Worm (Caenorhabditis elegans) whole organism, L1 larva: Measurements from ENCODE around the gene R02F2.4.
A peak's percentile ranks its signal among the peaks of the same experiment; 100 is the strongest.

Source experiments
- C04F5.9 ChIP-seq: sonication (generic microtip); optimal IDR thresholded peaks from 2 replicates; lab custom pipeline; 2016; ENCODE audit warnings: missing genetic modification characterization, missing compliant biosample characterization
- C16A3.4 ChIP-seq: fragments of 150-350 bp; optimal IDR thresholded peaks from 2 replicates; lab custom pipeline; 2014; ENCODE audit warnings: missing biosample characterization, missing genetic modification characterization
- C34B4.2 ChIP-seq: sonication (generic microtip); optimal IDR thresholded peaks from 2 replicates; lab custom pipeline; 2017; ENCODE audit warnings: mild to moderate bottlenecking, missing genetic modification characterization, missing compliant biosample characterization
- F16B12.6 ChIP-seq: fragments of 150-350 bp; optimal IDR thresholded peaks from 2 replicates; lab custom pipeline; 2014; ENCODE audit warnings: missing biosample characterization, missing genetic modification characterization
- aha-1 ChIP-seq: fragments of 150-350 bp; optimal IDR thresholded peaks from 2 replicates; lab custom pipeline; 2014; ENCODE audit warnings: missing biosample characterization, missing genetic modification characterization
- aly-2 ChIP-seq: fragments of 150-350 bp; optimal IDR thresholded peaks from 2 replicates; lab custom pipeline; 2014; ENCODE audit warnings: missing biosample characterization, missing genetic modification characterization
- ama-1 ChIP-seq: fragments of 150-350 bp; optimal IDR thresholded peaks from 2 replicates; lab custom pipeline; 2014
- blmp-1 ChIP-seq: fragments of 150-350 bp; optimal IDR thresholded peaks from 2 replicates; lab custom pipeline; 2014; ENCODE audit warnings: missing biosample characterization, missing genetic modification characterization
- ceh-88 ChIP-seq: fragments of 200-800 bp; sonication (Bioruptor generic); IDR thresholded peaks from 2 replicates; pipeline ENCODE4 v1.3.6; 2022; ENCODE audit warnings: missing genetic modification characterization, missing compliant biosample characterization
- ces-1 ChIP-seq: fragments of 150-350 bp; optimal IDR thresholded peaks from 2 replicates; lab custom pipeline; 2014; ENCODE audit warnings: missing biosample characterization, missing genetic modification reagents, missing genetic modification characterization
- efl-1 ChIP-seq, 4 experiments: fragments of 150-350 bp; optimal IDR thresholded peaks in 3 of 4; peaks in 1 of 4; 1 replicate in 1 of 4; 2 replicates in 3 of 4; lab custom pipeline; 2014; ENCODE audit warnings: missing biosample characterization in 2 of 4, missing genetic modification characterization in 2 of 4, missing genetic modification reagents in 2 of 4
- ets-5 ChIP-seq: fragments of 200-800 bp; sonication (Bioruptor generic); IDR thresholded peaks from 2 replicates; pipeline ENCODE4 v1.3.6; 2022; ENCODE audit warnings: missing genetic modification characterization, missing compliant biosample characterization
- fkh-10 ChIP-seq: sonication (generic microtip); optimal IDR thresholded peaks from 2 replicates; lab custom pipeline; 2017; ENCODE audit warnings: missing biosample characterization, missing genetic modification reagents, missing genetic modification characterization
- grh-1 ChIP-seq: fragments of 200-800 bp; sonication (Bioruptor generic); IDR thresholded peaks from 2 replicates; pipeline ENCODE4 v1.3.6; 2022; ENCODE audit warnings: missing genetic modification reagents, missing genetic modification characterization, missing compliant biosample characterization
- irx-1 ChIP-seq: sonication (generic microtip); optimal IDR thresholded peaks from 2 replicates; lab custom pipeline; 2016; ENCODE audit warnings: missing genetic modification characterization, missing compliant biosample characterization
- lin-13 ChIP-seq: fragments of 150-350 bp; optimal IDR thresholded peaks from 2 replicates; lab custom pipeline; 2014; ENCODE audit warnings: missing biosample characterization, missing genetic modification reagents, missing genetic modification characterization
- lin-14 ChIP-seq: fragments of 200-800 bp; sonication (Bioruptor generic); optimal IDR thresholded peaks from 2 replicates; lab custom pipeline; 2018; ENCODE audit warnings: mild to moderate bottlenecking, missing genetic modification characterization, moderate library complexity, missing compliant biosample characterization
- lin-15B ChIP-seq: fragments of 150-350 bp; sonication (generic microtip); optimal IDR thresholded peaks from 3 replicates; lab custom pipeline; 2014; ENCODE audit warnings: missing biosample characterization, missing genetic modification characterization
- lin-35 ChIP-seq, 2 experiments: fragments of 150-350 bp; optimal IDR thresholded peaks; 2 replicates each; lab custom pipeline; 2014; ENCODE audit warnings: missing biosample characterization in 2 of 2, missing genetic modification characterization in 2 of 2, missing genetic modification reagents in 2 of 2
- nhr-19 ChIP-seq: fragments of 200-800 bp; sonication (Bioruptor generic); conservative IDR thresholded peaks from 2 replicates; pipeline ENCODE4 v1.3.6; 2022; ENCODE audit warnings: missing genetic modification characterization, missing compliant biosample characterization
- nhr-20 ChIP-seq: sonication (generic microtip); optimal IDR thresholded peaks from 2 replicates; lab custom pipeline; 2016; ENCODE audit warnings: mild to moderate bottlenecking, missing genetic modification characterization, missing compliant biosample characterization
- nhr-237 ChIP-seq: fragments of 150-350 bp; optimal IDR thresholded peaks from 2 replicates; lab custom pipeline; 2014; ENCODE audit warnings: missing biosample characterization, missing genetic modification characterization
- nhr-28 ChIP-seq: fragments of 150-350 bp; optimal IDR thresholded peaks from 2 replicates; lab custom pipeline; 2014; ENCODE audit warnings: missing biosample characterization, missing genetic modification characterization
- nhr-47 ChIP-seq: sonication (generic microtip); optimal IDR thresholded peaks from 2 replicates; lab custom pipeline; 2016; ENCODE audit warnings: mild to moderate bottlenecking, missing genetic modification characterization, moderate library complexity, missing compliant biosample characterization
- nhr-71 ChIP-seq: sonication (generic microtip); optimal IDR thresholded peaks from 2 replicates; lab custom pipeline; 2016; ENCODE audit warnings: mild to moderate bottlenecking, missing genetic modification characterization, moderate library complexity, missing compliant biosample characterization
- nhr-76 ChIP-seq: sonication (generic microtip); optimal IDR thresholded peaks from 2 replicates; lab custom pipeline; 2017; ENCODE audit warnings: missing biosample characterization, missing genetic modification characterization
- nhr-84 ChIP-seq: sonication (generic microtip); optimal IDR thresholded peaks from 2 replicates; lab custom pipeline; 2017; ENCODE audit warnings: missing biosample characterization, missing genetic modification characterization
- nhr-85 ChIP-seq: sonication (generic microtip); peaks from one replicate; lab custom pipeline; 2016; ENCODE audit warnings: missing genetic modification characterization, inconsistent platforms, missing compliant biosample characterization
- nhr-90 ChIP-seq: sonication (generic microtip); optimal IDR thresholded peaks from 2 replicates; lab custom pipeline; 2016; ENCODE audit warnings: mild to moderate bottlenecking, missing genetic modification characterization, missing compliant biosample characterization; ENCODE audit not compliant: poor library complexity
- pag-3 ChIP-seq: sonication (generic microtip); optimal IDR thresholded peaks from 2 replicates; lab custom pipeline; 2017; ENCODE audit warnings: missing genetic modification characterization, mild to moderate bottlenecking, missing compliant biosample characterization, antibody characterized with exemption, borderline replicate concordance; ENCODE audit not compliant: insufficient read depth
- pax-3 ChIP-seq: fragments of 200-800 bp; sonication (Bioruptor generic); optimal IDR thresholded peaks from 2 replicates; lab custom pipeline; 2018; ENCODE audit warnings: mild to moderate bottlenecking, missing genetic modification characterization, moderate library complexity, missing compliant biosample characterization
- pqm-1 ChIP-seq: sonication (generic microtip); optimal IDR thresholded peaks from 3 replicates; lab custom pipeline; 2017; ENCODE audit warnings: missing biosample characterization, missing genetic modification characterization
- rnt-1 ChIP-seq: sonication (generic microtip); optimal IDR thresholded peaks from 2 replicates; lab custom pipeline; 2016; ENCODE audit warnings: mild to moderate bottlenecking, missing genetic modification characterization, moderate library complexity, missing compliant biosample characterization
- snpc-4 ChIP-seq: fragments of 150-350 bp; optimal IDR thresholded peaks from 2 replicates; lab custom pipeline; 2014; ENCODE audit warnings: missing biosample characterization, missing genetic modification characterization
- snu-23 ChIP-seq: sonication (generic microtip); optimal IDR thresholded peaks from 2 replicates; lab custom pipeline; 2016; ENCODE audit warnings: missing genetic modification characterization, missing compliant biosample characterization
- sptf-1 ChIP-seq: fragments of 150-350 bp; optimal IDR thresholded peaks from 2 replicates; lab custom pipeline; 2014; ENCODE audit warnings: missing biosample characterization, missing genetic modification characterization
- swsn-7 ChIP-seq: sonication (generic microtip); optimal IDR thresholded peaks from 2 replicates; lab custom pipeline; 2016; ENCODE audit warnings: missing genetic modification characterization, missing compliant biosample characterization
- tbx-2 ChIP-seq: sonication (generic microtip); optimal IDR thresholded peaks from 2 replicates; lab custom pipeline; 2016; ENCODE audit warnings: missing genetic modification characterization, missing compliant biosample characterization
- tlp-1 ChIP-seq: fragments of 150-350 bp; optimal IDR thresholded peaks from 2 replicates; lab custom pipeline; 2014; ENCODE audit warnings: missing biosample characterization, missing genetic modification characterization
- unc-130 ChIP-seq: fragments of 150-350 bp; optimal IDR thresholded peaks from 2 replicates; lab custom pipeline; 2017; ENCODE audit warnings: missing biosample characterization, missing genetic modification characterization, inconsistent platforms
- unc-30 ChIP-seq: sonication (generic microtip); optimal IDR thresholded peaks from 2 replicates; lab custom pipeline; 2017; ENCODE audit warnings: missing biosample characterization, missing genetic modification characterization
- unc-98 ChIP-seq: fragments of 200-800 bp; sonication (Bioruptor generic); IDR thresholded peaks from 2 replicates; pipeline ENCODE4 v1.3.6; 2022; ENCODE audit warnings: missing genetic modification characterization, missing compliant biosample characterization
- vab-15 ChIP-seq: sonication (generic microtip); optimal IDR thresholded peaks from 2 replicates; lab custom pipeline; 2017; ENCODE audit warnings: missing genotype, mild to moderate bottlenecking, missing genetic modification characterization, missing compliant biosample characterization
- xbp-1 ChIP-seq: sonication (generic microtip); optimal IDR thresholded peaks from 2 replicates; lab custom pipeline; 2016; ENCODE audit warnings: missing genetic modification characterization, missing compliant biosample characterization
- ztf-4 ChIP-seq: fragments of 150-350 bp; optimal IDR thresholded peaks from 2 replicates; lab custom pipeline; 2014; ENCODE audit warnings: missing biosample characterization, missing genetic modification characterization

The R02F2.4 gene

DNA sequence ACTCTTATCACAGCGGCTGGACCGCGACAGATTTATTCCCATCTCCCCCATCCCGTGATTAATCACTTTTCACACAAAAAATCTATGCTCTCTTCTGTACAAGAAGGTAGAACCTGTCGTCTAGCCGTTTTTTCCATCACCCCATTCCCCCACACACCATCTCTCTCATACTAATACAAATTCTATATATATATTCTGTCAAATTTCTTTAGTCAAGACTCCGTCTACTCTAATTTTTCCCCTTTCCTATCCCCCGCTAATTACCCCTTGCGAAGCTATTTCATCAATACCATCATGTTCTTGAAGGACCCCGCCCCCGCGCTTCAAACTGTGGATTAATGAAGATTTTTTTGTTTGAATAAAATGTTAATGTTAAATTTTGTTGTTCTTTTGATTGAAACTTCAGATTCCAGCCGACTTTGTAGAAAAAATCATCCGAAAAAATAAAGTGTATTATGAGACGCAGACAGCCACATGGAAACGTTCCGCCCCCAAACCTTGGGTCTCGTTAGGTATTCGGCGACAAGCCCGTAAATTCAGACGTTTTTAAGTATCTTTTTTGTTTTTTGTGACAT lies 22.0 kb downstream of the R02F2.4 start (continued):
- TF ChIP-seq rnt-1 (no peak), nhr-76 (no peak), lin-14 (GFP tag; lab: Kevin White, UChicago) (no peak), aly-2 (tag; lab: Kevin White, UChicago) (no peak), nhr-47 (tag; lab: Kevin White, UChicago) (peak; percentile 55), efl-1 (optimal IDR thresholded peaks at IDR 0.05; lab: Kevin White, UChicago) (peak in 1 of 2 experiments; percentile 21), efl-1 (GFP tag; optimal IDR thresholded peaks at IDR 0.05 in 1 of 2; lab: Kevin White, UChicago) (peak in 1 of 2 experiments; percentile 92), pqm-1 (tag; lab: Kevin White, UChicago) (no peak), irx-1 (tag; lab: Kevin White, UChicago) (no peak), ama-1 (lab: Kevin White, UChicago) (peak; percentile 97), sptf-1 (no peak), ceh-88 (GFP tag; lab: Robert Waterston, UW) (no peak), snpc-4 (tag; lab: Kevin White, UChicago) (no peak), ztf-4 (peak; percentile 33), nhr-237 (tag; lab: Kevin White, UChicago) (no peak), C34B4.2 (tag; lab: Kevin White, UChicago) (no peak), nhr-90 (tag; lab: Kevin White, UChicago) (peak; percentile 54), blmp-1 (tag; lab: Kevin White, UChicago) (no peak), ets-5 (GFP tag; lab: Robert Waterston, UW) (no peak), F16B12.6 (no peak), aha-1 (tag; lab: Kevin White, UChicago) (no peak), nhr-84 (tag; lab: Kevin White, UChicago) (no peak), unc-130 (no peak), xbp-1 (tag; lab: Kevin White, UChicago) (no peak), snu-23 (peak; percentile 52), nhr-85 (peak; percentile 82), ces-1 (GFP tag; lab: Kevin White, UChicago) (no peak), pag-3 (tag; lab: Kevin White, UChicago) (no peak), grh-1 (GFP tag; lab: Robert Waterston, UW) (peak; percentile 55), unc-30 (tag; lab: Kevin White, UChicago) (no peak), vab-15 (tag; lab: Kevin White, UChicago) (no peak), nhr-20 (peak; percentile 26), tlp-1 (tag; lab: Kevin White, UChicago) (no peak), lin-35 (GFP tag; optimal IDR thresholded peaks at IDR 0.05; lab: Kevin White, UChicago) (peak in 1 of 2 experiments; percentile 21), C16A3.4 (tag; lab: Kevin White, UChicago) (no peak), lin-15B (tag; lab: Kevin White, UChicago) (no peak), C04F5.9 (tag; lab: Kevin White, UChicago) (no peak), nhr-71 (tag; lab: Kevin White, UChicago) (peak; percentile 51), nhr-19 (GFP tag; lab: Robert Waterston, UW) (peak; percentile 33), tbx-2 (no peak), unc-98 (GFP tag; lab: Robert Waterston, UW) (no peak), pax-3 (tag; lab: Kevin White, UChicago) (no peak), fkh-10 (GFP tag; lab: Kevin White, UChicago) (no peak), swsn-7 (peak; percentile 14), lin-13 (GFP tag; lab: Kevin White, UChicago) (no peak)

DNA sequence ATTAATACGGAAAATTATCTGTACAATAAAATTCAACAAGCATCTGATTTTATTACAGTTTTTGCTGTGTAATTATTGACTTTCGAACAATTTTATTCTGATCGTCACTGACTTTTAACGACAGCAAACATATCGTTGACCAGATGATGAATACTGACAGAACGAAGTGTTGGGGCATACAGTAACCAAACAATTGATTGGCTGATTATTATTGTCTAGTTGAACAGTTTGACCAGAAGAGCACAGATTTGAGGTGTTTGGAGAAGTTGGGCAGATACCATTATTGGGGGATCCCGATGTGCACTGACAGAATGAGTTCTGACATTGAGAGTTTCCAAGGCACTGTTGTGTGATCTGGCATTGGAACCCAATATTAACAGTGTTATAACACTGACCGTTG lies 22.8 kb downstream of the R02F2.4 start:
- TF ChIP-seq efl-1 (optimal IDR thresholded peaks at IDR 0.05; lab: Kevin White, UChicago) (no peak), efl-1 (GFP tag; optimal IDR thresholded peaks at IDR 0.05 in 1 of 2; lab: Kevin White, UChicago) (peak in 1 of 2 experiments; percentile 92), F16B12.6 (no peak), nhr-28 (tag; lab: Kevin White, UChicago) (no peak)
- TF ChIP-seq, all 84 proteins: peak for 1
